Worm (Caenorhabditis elegans): ENCODE data around the gene F42A6.2.

DNA sequence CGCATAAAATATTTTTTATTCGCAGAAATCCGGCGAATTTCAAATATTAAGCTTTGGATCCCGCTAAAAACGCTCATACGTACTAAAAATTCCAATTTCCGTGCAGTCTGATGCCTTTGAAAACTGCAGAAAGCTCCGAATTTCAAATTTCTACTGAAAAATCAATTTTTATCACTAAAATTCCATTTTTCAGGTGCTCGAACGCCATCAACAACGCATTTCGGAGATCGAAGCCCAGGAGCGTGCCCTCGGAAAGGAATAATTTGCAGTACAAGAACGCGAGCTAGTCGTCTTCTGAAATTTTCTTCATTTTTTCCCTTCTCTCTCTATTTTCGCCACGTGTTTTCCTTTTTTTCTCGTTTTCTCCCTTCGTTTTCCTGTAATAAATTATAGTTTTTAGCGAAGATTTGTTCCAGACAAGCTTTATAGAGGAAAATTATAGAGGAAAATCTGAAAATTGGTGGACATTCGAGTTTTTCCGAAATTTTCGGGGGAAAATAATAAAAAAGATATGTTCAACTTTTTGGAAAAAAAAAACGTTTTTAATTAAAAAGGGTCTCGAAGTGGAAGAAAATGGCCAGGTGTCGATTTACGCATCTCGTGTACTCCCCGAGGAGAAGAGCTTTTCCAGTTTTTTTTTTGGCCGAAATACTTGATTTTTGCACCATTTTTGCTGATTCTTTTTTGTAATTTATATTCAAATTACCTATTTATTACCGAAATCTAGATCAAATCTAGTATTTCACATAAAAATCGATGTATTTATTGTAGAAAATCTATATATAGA is 45.4 kb downstream of the F42A6.2 start:
- no peak for TF ChIP-seq snpc-4 (tag; optimal IDR thresholded peaks at IDR 0.05)
- TF ChIP-seq nhr-28 (tag; optimal IDR thresholded peaks at IDR 0.05): no peak
- TF ChIP-seq elt-3 (tag; optimal IDR thresholded peaks at IDR 0.05): no peak
- no peak for TF ChIP-seq unc-62 (GFP tag; optimal IDR thresholded peaks at IDR 0.05)
- no peak for TF ChIP-seq nhr-76 (tag; optimal IDR thresholded peaks at IDR 0.05)
- TF ChIP-seq cnd-1 (tag; optimal IDR thresholded peaks at IDR 0.05): no peak
- TF ChIP-seq ceh-39 (tag; optimal IDR thresholded peaks at IDR 0.05): no peak

Measured in whole organism, mixed stage, embryonic.